2 worm cellular contexts compared by ENCODE assay signal in the genomic region with DNA sequence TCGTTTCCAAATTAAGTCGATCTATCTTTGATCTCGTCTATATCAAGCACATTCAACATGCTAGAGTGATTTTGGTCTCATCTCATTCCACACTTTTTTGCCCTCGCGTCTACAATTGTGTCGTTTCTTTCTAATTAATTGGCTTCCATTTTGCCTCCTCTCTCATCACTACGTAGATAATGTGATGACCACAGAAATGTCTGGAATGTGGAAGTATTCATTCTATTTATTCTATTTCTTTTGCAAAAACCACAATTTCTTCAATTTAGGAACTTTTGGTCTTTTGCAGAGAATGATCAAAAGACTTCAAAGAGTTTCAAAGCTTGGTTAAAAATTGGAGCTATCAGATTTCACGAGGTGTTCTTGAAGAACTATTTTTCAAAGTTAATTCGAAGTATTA.
A peak's percentile ranks its signal among the peaks of the same experiment; 100 is the strongest.
TF ChIP-seq lines count a peak whose summit lies in the region.

No protein-coding gene starts in this region.

TF ChIP-seq in whole organism, L1 larva, 84 proteins besides CTCF, POLR2A, EP300 and RAD21:
- TF ChIP-seq nhr-85 (tag; lab: Kevin White, UChicago) (peak; percentile 71), efl-1 (optimal IDR thresholded peaks at IDR 0.05; lab: Kevin White, UChicago) (no peak), efl-1 (GFP tag; optimal IDR thresholded peaks at IDR 0.05 in 1 of 2; lab: Kevin White, UChicago) (peak in 1 of 2 experiments; percentile 63), ceh-82 (tag; optimal IDR thresholded peaks at IDR 0.05; lab: Kevin White, UChicago) (no peak)

TF ChIP-seq in whole organism, L4 larva, 104 proteins besides CTCF, POLR2A, EP300 and RAD21:
- TF ChIP-seq nhr-111 (GFP tag; optimal IDR thresholded peaks at IDR 0.05; lab: Kevin White, UChicago): no peak
- peak; percentile 48 for TF ChIP-seq aha-1 (tag; lab: Kevin White, UChicago)
- TF ChIP-seq ZK546.5 (tag; optimal IDR thresholded peaks at IDR 0.05; lab: Kevin White, UChicago): no peak

Comparison
In these comparisons a context has a peak if more than half of its experiments do, and no peak if none do; other contexts are left out.
1. Of the 29 proteins assayed by ChIP-seq in both whole organism, L4 larva and whole organism, L1 larva: peak only in whole organism, L4 larva: aha-1; only in whole organism, L1 larva: none; in both: none; in neither: 28.